Fruit fly (Drosophila melanogaster): ENCODE results near the gene mon2.
A peak's percentile ranks its signal among the peaks of the same experiment; 100 is the strongest.

The mon2 gene

dm6 chr2L:8123711-8124379, at the start of gene mon2, which contains the start of gene CG8673:
Gene mon2 (minus strand): TSS chr2L:8124010.
Gene CG8673 (plus strand): TSS chr2L:8124329.
- no peak for TF ChIP-seq CG13204 (GFP tag; optimal IDR thresholded peaks at IDR 0.05)
- no peak for TF ChIP-seq CG15710 (tag; optimal IDR thresholded peaks at IDR 0.05)
- no peak for TF ChIP-seq CG12605 (GFP tag; IDR thresholded peaks at IDR 0.05)

dm6 chr2L:8171544-8171943, 47.7 kb upstream of the mon2 start:
- no peak for TF ChIP-seq EcR (GFP tag; optimal IDR thresholded peaks at IDR 0.05)
- TF ChIP-seq CG17806 (tag; optimal IDR thresholded peaks at IDR 0.05), result no peak
- TF ChIP-seq CG4496 (GFP tag; IDR thresholded peaks at IDR 0.05), result no peak
- no peak for TF ChIP-seq CG10348 (GFP tag; IDR thresholded peaks at IDR 0.05)
- TF ChIP-seq CG32121 (GFP tag; IDR thresholded peaks at IDR 0.05), result 0 out of 2 replicates have a peak, but pooled peaks have one; percentile 46

dm6 chr2L:8170600-8171182, 46.9 kb upstream of the mon2 start:
- TF ChIP-seq CG10348 (GFP tag; IDR thresholded peaks at IDR 0.05) (no peak), CG15710 (tag; optimal IDR thresholded peaks at IDR 0.05) (no peak), rn (GFP tag; IDR thresholded peaks at IDR 0.05) (no peak), CG34367 (tag; optimal IDR thresholded peaks at IDR 0.05) (no peak), CG14655 (GFP tag; optimal IDR thresholded peaks at IDR 0.05) (no peak), CG13204 (GFP tag; optimal IDR thresholded peaks at IDR 0.05) (no peak), EcR (GFP tag; optimal IDR thresholded peaks at IDR 0.05) (no peak), CG8301 (tag; optimal IDR thresholded peaks at IDR 0.05) (no peak)

dm6 chr2L:8168075-8168474, 44.3 kb upstream of the mon2 start:
- TF ChIP-seq Snoo (tag; optimal IDR thresholded peaks at IDR 0.05) (no peak), CG8301 (tag; optimal IDR thresholded peaks at IDR 0.05) (peak; percentile 25), CG14655 (GFP tag; optimal IDR thresholded peaks at IDR 0.05) (peak; percentile 30), CG12605 (GFP tag; IDR thresholded peaks at IDR 0.05) (no peak), Pif1A (GFP tag; optimal IDR thresholded peaks at IDR 0.05) (peak; percentile 12)

dm6 chr2L:8165800-8166576, 42.2 kb upstream of the mon2 start:
- TF ChIP-seq CG9948 (tag; optimal IDR thresholded peaks at IDR 0.05) (no peak), gl (tag; optimal IDR thresholded peaks at IDR 0.05) (no peak), CG10348 (GFP tag; IDR thresholded peaks at IDR 0.05) (no peak), Snoo (tag; optimal IDR thresholded peaks at IDR 0.05) (no peak), CG8159 (tag; optimal IDR thresholded peaks at IDR 0.05) (no peak), CG34367 (tag; optimal IDR thresholded peaks at IDR 0.05) (no peak), Ets98B (GFP tag; IDR thresholded peaks at IDR 0.05) (no peak)

- no peak for TF ChIP-seq Ets98B (GFP tag; IDR thresholded peaks at IDR 0.05)
- TF ChIP-seq CG15710 (tag; optimal IDR thresholded peaks at IDR 0.05), result no peak
- no peak for TF ChIP-seq D1 (tag; optimal IDR thresholded peaks at IDR 0.05)
- no peak for TF ChIP-seq CG4496 (GFP tag; IDR thresholded peaks at IDR 0.05)
- TF ChIP-seq Snoo (tag; optimal IDR thresholded peaks at IDR 0.05), result no peak
- no peak for TF ChIP-seq CG13204 (GFP tag; optimal IDR thresholded peaks at IDR 0.05)
- TF ChIP-seq CG12605 (GFP tag; IDR thresholded peaks at IDR 0.05), result no peak
These were observed 40.4 kb upstream of the mon2 start for dm6 chr2L:8164219-8164618.

- no peak for TF ChIP-seq CG32121 (GFP tag; IDR thresholded peaks at IDR 0.05)
- TF ChIP-seq CG8301 (tag; optimal IDR thresholded peaks at IDR 0.05), result no peak
- no peak for TF ChIP-seq gl (tag; optimal IDR thresholded peaks at IDR 0.05)
These were observed 39.9 kb upstream of the mon2 start for dm6 chr2L:8163588-8164166.

dm6 chr2L:8163025-8163351, 39.2 kb upstream of the mon2 start, which contains the start of gene Piezo:
Gene Piezo (plus strand): TSS chr2L:8163073.
- TF ChIP-seq CG12605 (GFP tag; IDR thresholded peaks at IDR 0.05), result no peak
- no peak for TF ChIP-seq CG13204 (GFP tag; optimal IDR thresholded peaks at IDR 0.05)
- no peak for TF ChIP-seq Pif1B (GFP tag; optimal IDR thresholded peaks at IDR 0.05)

All from whole organism, pupa.